Worm (Caenorhabditis elegans) whole organism, L4/young adult: ENCODE data around the gene rhy-1.

Experiments used
- dao-5 ChIP-seq: sonication (generic microtip); optimal IDR thresholded peaks from 2 replicates; lab custom pipeline; 2016; ENCODE audit warnings: missing genotype, missing genetic modification characterization, moderate library complexity, missing compliant biosample characterization
- him-1 ChIP-seq: sonication (generic microtip); optimal IDR thresholded peaks from 2 replicates; lab custom pipeline; 2016; ENCODE audit warnings: missing genotype, missing genetic modification reagents, missing genetic modification characterization, missing compliant biosample characterization

- no peak for TF ChIP-seq dao-5 (tag; lab: Kevin White, UChicago)
- no peak for TF ChIP-seq him-1 (tag; lab: Kevin White, UChicago)
Observed at ce11 chrII:9189648-9190047, 28.5 kb downstream of the rhy-1 start.
